Fruit fly (Drosophila melanogaster) Kc167 (cell line): ENCODE data around the gene VGlut.

Experiments
- Sin3A ChIP-seq: fragments of >200 bp; optimal IDR thresholded peaks from 2 replicates; lab custom pipeline; 2018; ENCODE audit warnings: missing external identifiers
- insv ChIP-seq: fragments of >200 bp; optimal IDR thresholded peaks from 3 replicates; lab custom pipeline; 2018; ENCODE audit warnings: missing external identifiers
- psq ChIP-seq: fragments of >200 bp; optimal IDR thresholded peaks from 2 replicates; lab custom pipeline; 2017; ENCODE audit warnings: missing external identifiers
- ttk ChIP-seq: sonication (Bioruptor generic); optimal IDR thresholded peaks from 2 replicates; lab custom pipeline; 2017; ENCODE audit warnings: missing external identifiers

- no peak for TF ChIP-seq psq (lab: Kevin White, UChicago)
- TF ChIP-seq ttk (lab: Kevin White, UChicago), result no peak
- TF ChIP-seq insv (lab: Kevin White, UChicago), result no peak
- no peak for TF ChIP-seq Sin3A (lab: Kevin White, UChicago)
Measured at dm6 chr2L:2453818-2454217, 53.7 kb downstream of the VGlut start.
